Worm (Caenorhabditis elegans) whole organism, L4 larva: ENCODE data around the gene C05C10.2.
A peak's percentile ranks its signal among the peaks of the same experiment; 100 is the strongest.

Experiments
- F10B5.3 ChIP-seq: sonication (generic microtip); optimal IDR thresholded peaks from 2 replicates; lab custom pipeline; 2016; ENCODE audit warnings: mild to moderate bottlenecking, missing genetic modification characterization, missing compliant biosample characterization
- F26F4.8 ChIP-seq: fragments of 200-800 bp; sonication (Bioruptor generic); conservative IDR thresholded peaks from 2 replicates; pipeline ENCODE4 v1.3.6; 2022; ENCODE audit warnings: missing genetic modification characterization, missing compliant biosample characterization
- F44E2.7 ChIP-seq: fragments of 200-800 bp; sonication (Bioruptor generic); IDR thresholded peaks from 2 replicates; pipeline ENCODE4 v2.1.2; 2022; ENCODE audit warnings: missing genetic modification characterization, missing compliant biosample characterization
- F49E8.2 ChIP-seq: sonication (generic microtip); optimal IDR thresholded peaks from 2 replicates; lab custom pipeline; 2016; ENCODE audit warnings: missing compliant biosample characterization, mild to moderate bottlenecking, missing genetic modification characterization, borderline replicate concordance
- R02D3.7 ChIP-seq: fragments of 150-350 bp; sonication (generic microtip); optimal IDR thresholded peaks from 3 replicates; lab custom pipeline; 2014; ENCODE audit warnings: missing biosample characterization, missing genetic modification characterization
- T20F7.1 ChIP-seq: fragments of 200-800 bp; sonication (Bioruptor generic); optimal IDR thresholded peaks from 2 replicates; lab custom pipeline; 2018; ENCODE audit warnings: mild to moderate bottlenecking, missing genetic modification characterization, missing compliant biosample characterization
- T26A8.4 ChIP-seq: fragments of 200-800 bp; sonication (Bioruptor generic); IDR thresholded peaks from 2 replicates; pipeline ENCODE4 v1.3.6; 2022; ENCODE audit warnings: missing genetic modification characterization, missing compliant biosample characterization
- Y105C5A.15 ChIP-seq: fragments of 200-800 bp; sonication (Bioruptor generic); IDR thresholded peaks from 2 replicates; pipeline ENCODE4 v1.3.6; 2022; ENCODE audit warnings: missing genetic modification characterization, missing compliant biosample characterization
- Y48G9A.11 ChIP-seq: fragments of 200-800 bp; sonication (Bioruptor generic); IDR thresholded peaks from 2 replicates; pipeline ENCODE4 v1.3.6; 2022; ENCODE audit warnings: missing genetic modification reagents, missing genetic modification characterization, missing compliant biosample characterization
- Y75B8A.6 ChIP-seq: fragments of 200-800 bp; sonication (Bioruptor generic); IDR thresholded peaks from 2 replicates; pipeline ENCODE4 v1.3.6; 2022; ENCODE audit warnings: missing genetic modification reagents, missing genetic modification characterization, missing compliant biosample characterization
- aha-1 ChIP-seq: fragments of 150-350 bp; peaks from one replicate; lab custom pipeline; 2014; ENCODE audit warnings: missing biosample characterization, missing genetic modification characterization
- attf-4 ChIP-seq: sonication (generic microtip); optimal IDR thresholded peaks from 3 replicates; lab custom pipeline; 2017; ENCODE audit warnings: missing biosample characterization, missing genetic modification characterization
- ceh-20 ChIP-seq: fragments of 200-800 bp; sonication (Bioruptor generic); IDR thresholded peaks from 2 replicates; pipeline ENCODE4 v1.3.6; 2022; ENCODE audit warnings: missing genetic modification reagents, missing genetic modification characterization, missing compliant biosample characterization
- ceh-62 ChIP-seq: sonication (generic microtip); optimal IDR thresholded peaks from 2 replicates; lab custom pipeline; 2017; ENCODE audit warnings: missing biosample characterization, missing genetic modification characterization
- cey-2 ChIP-seq: sonication (generic microtip); optimal IDR thresholded peaks from 3 replicates; lab custom pipeline; 2017; ENCODE audit warnings: missing genetic modification characterization, mild to moderate bottlenecking, missing compliant biosample characterization, antibody characterized with exemption, borderline replicate concordance; ENCODE audit not compliant: insufficient read depth
- ctbp-1 ChIP-seq: fragments of 200-800 bp; sonication (Bioruptor generic); IDR thresholded peaks from 2 replicates; pipeline ENCODE4 v1.3.6; 2022; ENCODE audit warnings: missing genetic modification reagents, missing genetic modification characterization, missing compliant biosample characterization
- daf-8 ChIP-seq: fragments of 200-800 bp; sonication (Bioruptor generic); IDR thresholded peaks from 2 replicates; pipeline ENCODE4 v1.3.6; 2022; ENCODE audit warnings: missing genetic modification characterization, missing compliant biosample characterization
- egl-27 ChIP-seq: sonication (generic microtip); optimal IDR thresholded peaks from 3 replicates; lab custom pipeline; 2017; ENCODE audit warnings: missing biosample characterization, missing genetic modification reagents, missing genetic modification characterization
- fkh-10 ChIP-seq: fragments of 150-350 bp; optimal IDR thresholded peaks from 2 replicates; lab custom pipeline; 2014; ENCODE audit warnings: missing biosample characterization, missing genetic modification reagents, missing genetic modification characterization
- fos-1 ChIP-seq: fragments of 150-350 bp; optimal IDR thresholded peaks from 2 replicates; lab custom pipeline; 2014; ENCODE audit warnings: missing biosample characterization, missing genetic modification characterization
- gei-8 ChIP-seq: fragments of 200-800 bp; sonication (Bioruptor generic); optimal IDR thresholded peaks from 2 replicates; lab custom pipeline; 2018; ENCODE audit warnings: mild to moderate bottlenecking, missing genetic modification characterization, missing compliant biosample characterization
- hlh-30 ChIP-seq: sonication (generic microtip); optimal IDR thresholded peaks from 2 replicates; lab custom pipeline; 2017; ENCODE audit warnings: antibody characterized with exemption, mild to moderate bottlenecking, missing genetic modification characterization, missing compliant biosample characterization; ENCODE audit not compliant: insufficient read depth
- lim-7 ChIP-seq: fragments of 200-800 bp; sonication (Bioruptor generic); IDR thresholded peaks from 2 replicates; pipeline ENCODE4 v1.3.6; 2022; ENCODE audit warnings: missing genetic modification characterization, missing compliant biosample characterization
- lin-38 ChIP-seq: fragments of 200-800 bp; sonication (Bioruptor generic); IDR thresholded peaks from 2 replicates; pipeline ENCODE4 v1.3.6; 2022; ENCODE audit warnings: missing genetic modification reagents, missing genetic modification characterization, missing compliant biosample characterization
- lin-39 ChIP-seq: fragments of 150-350 bp; optimal IDR thresholded peaks from 2 replicates; lab custom pipeline; 2014; ENCODE audit warnings: missing biosample characterization, missing genetic modification reagents, missing genetic modification characterization
- lsy-2 ChIP-seq, 2 experiments: fragments of 150-350 bp in 1 of 2; sonication (generic microtip) in 1 of 2; optimal IDR thresholded peaks; 2 replicates each; lab custom pipeline; 2014 to 2017; ENCODE audit warnings: missing biosample characterization in 2 of 2, missing genetic modification characterization in 2 of 2
- madf-5 ChIP-seq, 2 experiments: fragments of 200-800 bp; sonication (Bioruptor generic); IDR thresholded peaks; 2 replicates each; pipeline ENCODE4 v1.3.6; 2022; ENCODE audit warnings: missing compliant biosample characterization in 2 of 2, missing genetic modification characterization in 2 of 2
- madf-9 ChIP-seq: fragments of 200-800 bp; sonication (Bioruptor generic); conservative IDR thresholded peaks from 2 replicates; pipeline ENCODE4 v1.3.6; 2022; ENCODE audit warnings: missing genetic modification reagents, missing genetic modification characterization, missing compliant biosample characterization
- mep-1 ChIP-seq: fragments of 150-350 bp; sonication (generic microtip); optimal IDR thresholded peaks from 3 replicates; lab custom pipeline; 2014; ENCODE audit warnings: missing biosample characterization, missing genetic modification characterization
- mes-2 ChIP-seq: sonication (generic microtip); optimal IDR thresholded peaks from 2 replicates; lab custom pipeline; 2016; ENCODE audit warnings: missing genotype, mild to moderate bottlenecking, missing genetic modification characterization, missing compliant biosample characterization; ENCODE audit not compliant: poor library complexity, severe bottlenecking
- mxl-3 ChIP-seq: fragments of 200-800 bp; sonication (Bioruptor generic); optimal IDR thresholded peaks from 2 replicates; lab custom pipeline; 2018; ENCODE audit warnings: mild to moderate bottlenecking, missing genetic modification characterization, missing compliant biosample characterization
- nhr-11 ChIP-seq: fragments of 150-350 bp; optimal IDR thresholded peaks from 2 replicates; lab custom pipeline; 2014; ENCODE audit warnings: missing biosample characterization, missing genetic modification characterization
- nhr-237 ChIP-seq: sonication (generic microtip); optimal IDR thresholded peaks from 2 replicates; lab custom pipeline; 2017; ENCODE audit warnings: missing biosample characterization, missing genetic modification characterization
- nhr-25 ChIP-seq: sonication (generic microtip); optimal IDR thresholded peaks from 2 replicates; lab custom pipeline; 2017; ENCODE audit warnings: missing genetic modification characterization, mild to moderate bottlenecking, missing compliant biosample characterization, antibody characterized with exemption, moderate library complexity, borderline replicate concordance; ENCODE audit not compliant: insufficient read depth
- nhr-28 ChIP-seq: fragments of 150-350 bp; optimal IDR thresholded peaks from 2 replicates; lab custom pipeline; 2014; ENCODE audit warnings: missing biosample characterization, missing genetic modification characterization
- nhr-48 ChIP-seq: sonication (generic microtip); optimal IDR thresholded peaks from 2 replicates; lab custom pipeline; 2016; ENCODE audit warnings: mild to moderate bottlenecking, missing genetic modification characterization, missing compliant biosample characterization
- nhr-76 ChIP-seq: fragments of 150-350 bp; optimal IDR thresholded peaks from 2 replicates; lab custom pipeline; 2014; ENCODE audit warnings: missing biosample characterization, missing genetic modification characterization
- nhr-77 ChIP-seq: fragments of 150-350 bp; optimal IDR thresholded peaks from 2 replicates; lab custom pipeline; 2014; ENCODE audit warnings: missing biosample characterization, missing genetic modification characterization
- pha-4 ChIP-seq, 2 experiments: fragments of 150-350 bp in 1 of 2; fragments of 200-800 bp in 1 of 2; sonication (Bioruptor generic) in 1 of 2; IDR thresholded peaks in 1 of 2; optimal IDR thresholded peaks in 1 of 2; 2 replicates each; pipeline versions ENCODE4 v1.3.6 to Lab custom; 2014 to 2022; ENCODE audit warnings: missing genetic modification characterization in 2 of 2, missing genetic modification reagents in 2 of 2, missing biosample characterization in 1 of 2, missing compliant biosample characterization in 1 of 2
- pqm-1 ChIP-seq: sonication (generic microtip); optimal IDR thresholded peaks from 2 replicates; lab custom pipeline; 2017; ENCODE audit warnings: missing biosample characterization, missing genetic modification characterization
- rbr-2 ChIP-seq: sonication (generic microtip); optimal IDR thresholded peaks from 2 replicates; lab custom pipeline; 2016; ENCODE audit warnings: missing genotype, missing genetic modification characterization, missing compliant biosample characterization
- sdz-12 ChIP-seq: fragments of 200-800 bp; sonication (Bioruptor generic); optimal IDR thresholded peaks from 2 replicates; lab custom pipeline; 2018; ENCODE audit warnings: mild to moderate bottlenecking, missing genetic modification characterization, missing compliant biosample characterization
- set-16 ChIP-seq: fragments of 200-800 bp; sonication (Bioruptor generic); IDR thresholded peaks from 2 replicates; pipeline ENCODE4 v1.3.6; 2022; ENCODE audit warnings: missing genetic modification reagents, missing genetic modification characterization, missing compliant biosample characterization
- skn-1 ChIP-seq: fragments of 150-350 bp; optimal IDR thresholded peaks from 2 replicates; lab custom pipeline; 2014; ENCODE audit warnings: missing biosample characterization, missing genetic modification characterization
- snpc-4 ChIP-seq: fragments of 150-350 bp; optimal IDR thresholded peaks from 2 replicates; lab custom pipeline; 2014; ENCODE audit warnings: missing biosample characterization, missing genetic modification characterization
- unc-62 ChIP-seq, 3 experiments: fragments of 150-350 bp in 1 of 3; sonication (generic microtip); optimal IDR thresholded peaks in 2 of 3; peaks in 1 of 3; 1 replicate in 1 of 3; 2 replicates in 2 of 3; lab custom pipeline; 2014 to 2017; ENCODE audit warnings: missing biosample characterization in 3 of 3, missing genetic modification characterization in 3 of 3, missing genetic modification reagents in 3 of 3, missing genotype in 1 of 3
- zfp-3 ChIP-seq: fragments of 200-800 bp; sonication (Bioruptor generic); conservative IDR thresholded peaks from 2 replicates; pipeline ENCODE4 v1.3.6; 2022; ENCODE audit warnings: missing genetic modification reagents, missing genetic modification characterization, missing compliant biosample characterization
- ztf-11 ChIP-seq: fragments of 150-350 bp; optimal IDR thresholded peaks from 2 replicates; lab custom pipeline; 2014; ENCODE audit warnings: missing biosample characterization, missing genetic modification characterization

C05C10.2 gene

ce11 chrII:9938877-9939276 is 16.9 kb downstream of the C05C10.2 start, which contains the start of the genes C05C10.7 and C05C10.5 (continued):
- no peak for TF ChIP-seq Y75B8A.6 (GFP tag; lab: Robert Waterston, UW)
- TF ChIP-seq snpc-4: no peak
- no peak for TF ChIP-seq F44E2.7 (GFP tag; lab: Robert Waterston, UW)
- no peak for TF ChIP-seq set-16 (GFP tag; lab: Robert Waterston, UW)
- TF ChIP-seq skn-1 (tag; lab: Kevin White, UChicago): no peak
- TF ChIP-seq, all 104 proteins: peak for 3

- TF ChIP-seq nhr-237 (tag; lab: Kevin White, UChicago): no peak
- TF ChIP-seq ceh-62 (tag; lab: Kevin White, UChicago): no peak
- no peak for TF ChIP-seq egl-27 (tag; lab: Kevin White, UChicago)
- TF ChIP-seq T26A8.4 (GFP tag; lab: Robert Waterston, UW): 0 out of 2 replicates have a peak, but pooled peaks have one; percentile 57
- TF ChIP-seq madf-5 (GFP tag; IDR thresholded peaks at IDR 0.05; lab: Robert Waterston, UW): peak in 1 of 2 experiments; percentile 14; a peak in 1 of 4 replicates
- no peak for TF ChIP-seq pqm-1 (tag; lab: Kevin White, UChicago)
- TF ChIP-seq attf-4: no peak
- no peak for TF ChIP-seq F10B5.3 (tag; lab: Kevin White, UChicago)
- no peak for TF ChIP-seq nhr-25 (tag; lab: Kevin White, UChicago)
- peak; percentile 61; the same call in 1 of the 2 replicates for TF ChIP-seq madf-9 (GFP tag; lab: Robert Waterston, UW)
- peak; percentile 99 for TF ChIP-seq mes-2 (tag; lab: Kevin White, UChicago)
- no peak for TF ChIP-seq lin-39 (tag; lab: Kevin White, UChicago)
- TF ChIP-seq nhr-76 (tag; lab: Kevin White, UChicago): no peak
- TF ChIP-seq fos-1 (tag; lab: Kevin White, UChicago): no peak
- TF ChIP-seq mep-1 (tag; lab: Kevin White, UChicago): peak; percentile 82
- TF ChIP-seq daf-8 (GFP tag; lab: Robert Waterston, UW): no peak
- peak; percentile 38 to 92 for TF ChIP-seq lsy-2 (tag; optimal IDR thresholded peaks at IDR 0.05; lab: Kevin White, UChicago)
- TF ChIP-seq hlh-30 (tag; lab: Kevin White, UChicago): peak; percentile 59
- TF ChIP-seq rbr-2: peak; percentile 66
- TF ChIP-seq zfp-3: 0 out of 2 replicates have a peak, but pooled peaks have one; percentile 52
- no peak for TF ChIP-seq gei-8
- no peak for TF ChIP-seq F26F4.8 (GFP tag; lab: Robert Waterston, UW)
- no peak for TF ChIP-seq lim-7
- peak; percentile 98 for TF ChIP-seq aha-1
- peak; percentile 61 for TF ChIP-seq mxl-3 (GFP tag; lab: Kevin White, UChicago)
- no peak for TF ChIP-seq ztf-11 (tag; lab: Kevin White, UChicago)
- TF ChIP-seq nhr-77 (tag; lab: Kevin White, UChicago): peak; percentile 19
- peak; percentile 51 for TF ChIP-seq fkh-10
- peak in 1 of 2 experiments; percentile 89 for TF ChIP-seq unc-62 (GFP tag; optimal IDR thresholded peaks at IDR 0.05 in 1 of 2; lab: Kevin White, UChicago)
- no peak for TF ChIP-seq unc-62 (tag; optimal IDR thresholded peaks at IDR 0.05; lab: Kevin White, UChicago)
- TF ChIP-seq pha-4 (GFP tag; IDR thresholded peaks at IDR 0.05; lab: Robert Waterston, UW): peak; percentile 46; the same call in 1 of the 2 replicates
- peak; percentile 59 for TF ChIP-seq pha-4 (tag; optimal IDR thresholded peaks at IDR 0.05; lab: Kevin White, UChicago)
- peak; percentile 51 for TF ChIP-seq nhr-28 (tag; lab: Kevin White, UChicago)
- 0 out of 2 replicates have a peak, but pooled peaks have one; percentile 31 for TF ChIP-seq ctbp-1 (GFP tag; lab: Robert Waterston, UW)
- TF ChIP-seq nhr-11 (tag; lab: Kevin White, UChicago): peak; percentile 82
- TF ChIP-seq Y48G9A.11 (GFP tag; lab: Robert Waterston, UW): peak; percentile 96
- no peak for TF ChIP-seq Y105C5A.15 (GFP tag; lab: Robert Waterston, UW)
- 0 out of 2 replicates have a peak, but pooled peaks have one; percentile 18 for TF ChIP-seq ceh-20 (GFP tag; lab: Robert Waterston, UW)
- TF ChIP-seq F49E8.2 (tag; lab: Kevin White, UChicago): peak; percentile 63
- TF ChIP-seq R02D3.7 (tag; lab: Kevin White, UChicago): no peak
- peak; percentile 97 for TF ChIP-seq T20F7.1 (GFP tag; lab: Kevin White, UChicago)
- no peak for TF ChIP-seq sdz-12 (GFP tag; lab: Kevin White, UChicago)
- TF ChIP-seq cey-2 (tag; lab: Kevin White, UChicago): no peak
- peak; percentile 20 for TF ChIP-seq nhr-48
- peak; percentile 76 for TF ChIP-seq lin-38 (GFP tag; lab: Robert Waterston, UW)
Measured at ce11 chrII:9940430-9940829, 18.4 kb downstream of the C05C10.2 start, which contains the start of gene ufd-3. TSS of gene ufd-3 (plus strand) at chrII:9940753.
